Worm (Caenorhabditis elegans): Measurements from ENCODE around the gene F08F8.11.

F08F8.11 gene

DNA sequence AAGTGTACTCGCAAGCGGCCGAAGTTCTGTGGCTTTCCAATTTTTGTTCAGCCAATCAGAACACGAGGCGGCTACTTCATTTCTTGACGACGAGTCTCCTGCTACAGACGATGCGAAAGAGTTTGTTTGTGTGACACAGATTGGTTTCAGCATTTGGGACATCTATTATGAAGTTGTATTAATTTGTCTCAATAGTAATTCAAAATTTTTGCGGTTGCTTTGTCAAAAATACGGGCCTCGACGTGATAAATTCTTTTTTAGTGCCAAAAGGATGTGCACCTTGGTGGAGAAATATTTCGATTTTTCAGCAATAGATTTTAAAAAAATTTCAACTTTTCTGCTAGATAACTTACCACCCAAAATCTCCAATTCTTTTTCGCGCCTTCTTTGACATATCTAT lies 4.9 kb downstream of the F08F8.11 start:
- TF ChIP-seq eyg-1 (tag; optimal IDR thresholded peaks at IDR 0.05) (no peak), hlh-8 (tag; optimal IDR thresholded peaks at IDR 0.05) (no peak), unc-3 (GFP tag; conservative IDR thresholded peaks at IDR 0.05) (no peak), unc-3 (tag; optimal IDR thresholded peaks at IDR 0.05) (no peak), ceh-9 (tag; optimal IDR thresholded peaks at IDR 0.05) (no peak), syd-9 (tag; optimal IDR thresholded peaks at IDR 0.05) (no peak), elt-2 (tag; optimal IDR thresholded peaks at IDR 0.05) (no peak), dmd-4 (tag; optimal IDR thresholded peaks at IDR 0.05; ENCODE audit: borderline replicate concordance) (no peak), ama-1 (optimal IDR thresholded peaks at IDR 0.05) (no peak), pha-2 (tag; optimal IDR thresholded peaks at IDR 0.05) (no peak), pax-1 (tag; optimal IDR thresholded peaks at IDR 0.05) (no peak), fax-1 (tag; optimal IDR thresholded peaks at IDR 0.05) (no peak)

DNA sequence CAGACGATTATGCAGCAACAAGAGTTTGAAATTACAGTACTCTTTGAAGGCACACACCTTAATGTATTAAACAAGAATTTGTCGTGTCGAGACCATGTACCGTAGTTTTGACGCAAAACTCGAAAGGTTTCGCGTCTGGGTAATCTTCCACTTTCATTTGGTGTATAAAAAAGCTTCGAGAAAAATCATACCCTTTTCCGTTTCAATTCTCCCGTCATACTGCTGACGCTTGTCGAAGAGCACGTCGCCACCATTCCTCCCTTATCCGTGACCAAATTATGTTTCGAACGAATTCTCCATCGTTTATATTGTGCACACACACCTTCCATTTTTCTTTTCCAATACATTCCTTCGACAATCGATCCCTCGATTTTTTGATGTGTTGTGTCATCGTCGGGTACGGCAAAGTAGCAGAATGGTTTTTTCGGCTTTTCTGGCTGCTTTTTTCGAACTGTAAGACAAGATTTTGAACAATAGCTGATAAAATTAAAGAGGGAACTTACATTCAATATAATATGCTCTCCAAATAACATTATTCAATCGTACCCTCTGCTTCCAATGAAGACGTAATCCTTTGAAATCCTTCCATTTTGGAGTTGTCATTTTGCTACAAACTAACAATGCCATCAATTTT lies 8.2 kb downstream of the F08F8.11 start:
- TF ChIP-seq ceh-14 (tag; optimal IDR thresholded peaks at IDR 0.05), result no peak
- no peak for TF ChIP-seq unc-86 (tag; optimal IDR thresholded peaks at IDR 0.05)
- TF ChIP-seq lin-11 (tag; optimal IDR thresholded peaks at IDR 0.05), result no peak
- TF ChIP-seq ceh-30 (tag; optimal IDR thresholded peaks at IDR 0.05), result no peak
- no peak for TF ChIP-seq dve-1 (tag; optimal IDR thresholded peaks at IDR 0.05)
- TF ChIP-seq rnt-1 (tag; optimal IDR thresholded peaks at IDR 0.05), result no peak
- no peak for TF ChIP-seq ceh-2 (tag; optimal IDR thresholded peaks at IDR 0.05)
- no peak for TF ChIP-seq ceh-34 (tag; optimal IDR thresholded peaks at IDR 0.05)
- TF ChIP-seq odd-2 (tag; optimal IDR thresholded peaks at IDR 0.05), result no peak
- no peak for TF ChIP-seq pha-4 (tag; optimal IDR thresholded peaks at IDR 0.05)

DNA sequence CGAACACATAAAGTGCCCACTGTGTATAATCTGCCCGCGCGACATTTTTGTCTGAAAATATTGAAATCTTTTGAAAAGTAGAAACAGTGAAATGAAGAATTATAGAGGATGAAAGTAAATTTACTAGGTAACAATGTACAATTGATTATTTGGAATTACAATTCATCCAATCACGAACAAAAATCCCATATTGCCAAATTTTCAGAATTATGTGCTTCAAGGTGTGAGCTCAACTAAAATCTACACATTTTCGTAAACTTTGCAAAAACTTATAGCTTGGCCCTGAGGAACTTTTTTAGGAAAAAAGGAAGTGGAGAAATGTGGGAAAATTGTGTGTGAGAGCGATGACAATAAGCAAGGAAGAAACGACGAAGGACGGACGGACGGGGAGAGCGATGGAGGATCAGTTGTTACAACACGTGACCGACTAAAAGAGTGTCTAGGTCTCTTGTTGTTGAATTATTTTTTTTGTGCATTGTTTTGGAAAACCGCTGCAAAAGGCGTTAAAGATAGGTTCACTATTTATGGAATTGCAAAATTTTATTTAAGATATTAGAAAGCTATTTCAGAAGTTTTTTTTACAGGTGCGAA lies 9.1 kb downstream of the F08F8.11 start, which contains the start of gene mml-1:
mml-1 (minus strand) TSS at position 51 of the 591 bp plus-strand sequence.
- no peak for TF ChIP-seq rnt-1 (tag; optimal IDR thresholded peaks at IDR 0.05)
- peak; percentile 78 for TF ChIP-seq hlh-30 (tag; optimal IDR thresholded peaks at IDR 0.05; ENCODE audit: insufficient read depth)

DNA sequence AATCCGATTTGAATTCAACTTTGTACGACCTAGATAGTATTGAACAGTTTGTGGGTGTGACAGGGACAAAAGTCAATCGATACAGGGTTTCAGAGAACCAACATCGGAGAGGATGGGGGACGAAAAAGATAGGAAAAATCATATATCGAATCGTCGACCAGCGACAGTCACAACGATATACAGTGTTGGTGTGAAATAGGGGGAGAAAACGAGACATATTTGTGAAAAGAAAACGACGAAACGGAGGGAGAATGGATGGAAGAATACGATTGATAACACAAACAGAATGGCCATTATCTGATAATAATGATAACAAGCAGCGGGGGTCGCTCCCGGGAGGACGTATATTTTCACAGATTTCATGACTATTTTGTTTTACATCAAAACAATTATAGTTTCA lies 9.7 kb downstream of the F08F8.11 start:
- TF ChIP-seq fax-1 (tag; optimal IDR thresholded peaks at IDR 0.05) (no peak), elt-2 (tag; optimal IDR thresholded peaks at IDR 0.05) (peak; percentile 61), unc-86 (tag; optimal IDR thresholded peaks at IDR 0.05) (no peak), zip-5 (tag; optimal IDR thresholded peaks at IDR 0.05) (no peak)

DNA sequence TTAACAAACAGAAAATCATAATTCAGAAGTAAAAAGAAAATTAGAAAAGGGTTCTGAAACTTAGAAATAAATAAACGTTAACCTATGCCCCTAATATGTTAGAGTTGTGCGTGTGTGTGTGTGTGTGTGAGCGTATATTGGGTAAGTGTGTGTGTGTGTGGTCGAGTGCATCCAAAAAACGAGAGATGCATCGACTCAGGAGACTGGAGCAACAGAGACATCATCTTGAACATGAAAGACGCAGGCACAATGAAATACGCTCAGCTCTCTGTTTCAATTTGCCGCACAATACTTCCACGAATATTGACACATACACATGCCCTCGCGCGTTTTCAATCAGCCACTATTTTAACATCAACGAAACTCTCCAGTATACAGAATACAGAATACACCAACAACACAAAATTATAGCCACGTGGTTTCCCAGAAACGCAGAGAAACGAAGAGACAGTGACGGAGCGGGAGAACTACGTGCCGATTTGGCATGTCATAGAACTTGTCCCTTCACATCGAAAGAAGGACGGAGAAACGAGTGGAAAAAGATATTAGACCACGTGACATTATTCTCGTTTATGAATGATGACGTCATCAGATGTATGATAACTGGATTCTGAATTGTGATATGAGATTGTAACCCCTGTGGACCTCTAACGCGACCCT lies 10.6 kb downstream of the F08F8.11 start:
- no peak for TF ChIP-seq pag-3 (tag; optimal IDR thresholded peaks at IDR 0.05; ENCODE audit: borderline replicate concordance)
- peak; percentile 21 for TF ChIP-seq nfya-1 (tag; optimal IDR thresholded peaks at IDR 0.05)
- TF ChIP-seq ceh-6 (GFP tag; optimal IDR thresholded peaks at IDR 0.05), result no peak
- TF ChIP-seq tbx-2 (tag; optimal IDR thresholded peaks at IDR 0.05), result peak; percentile 41
- TF ChIP-seq lim-6 (tag; optimal IDR thresholded peaks at IDR 0.05), result no peak
- TF ChIP-seq dve-1 (tag; optimal IDR thresholded peaks at IDR 0.05), result no peak
- peak; percentile 34 for TF ChIP-seq ceh-31 (tag; optimal IDR thresholded peaks at IDR 0.05)
- peak; percentile 21 for TF ChIP-seq ceh-18 (tag; optimal IDR thresholded peaks at IDR 0.05)
- peak; percentile 12 for TF ChIP-seq unc-55 (GFP tag; optimal IDR thresholded peaks at IDR 0.05)
- TF ChIP-seq unc-42 (tag; optimal IDR thresholded peaks at IDR 0.05), result peak; percentile 20
- TF ChIP-seq nhr-11 (tag; optimal IDR thresholded peaks at IDR 0.05), result no peak
- peak; percentile 36 for TF ChIP-seq pax-1 (tag; optimal IDR thresholded peaks at IDR 0.05)
- peak; percentile 88 for TF ChIP-seq hlh-30 (tag; optimal IDR thresholded peaks at IDR 0.05; ENCODE audit: insufficient read depth)
